Worm (Caenorhabditis elegans) whole organism, L4/young adult: ENCODE data around the gene cst-2.

Experiments
- dao-5 ChIP-seq: sonication (generic microtip); optimal IDR thresholded peaks from 2 replicates; lab custom pipeline; 2016; ENCODE audit warnings: missing genotype, missing genetic modification characterization, moderate library complexity, missing compliant biosample characterization
- him-1 ChIP-seq: sonication (generic microtip); optimal IDR thresholded peaks from 2 replicates; lab custom pipeline; 2016; ENCODE audit warnings: missing genotype, missing genetic modification reagents, missing genetic modification characterization, missing compliant biosample characterization

DNA sequence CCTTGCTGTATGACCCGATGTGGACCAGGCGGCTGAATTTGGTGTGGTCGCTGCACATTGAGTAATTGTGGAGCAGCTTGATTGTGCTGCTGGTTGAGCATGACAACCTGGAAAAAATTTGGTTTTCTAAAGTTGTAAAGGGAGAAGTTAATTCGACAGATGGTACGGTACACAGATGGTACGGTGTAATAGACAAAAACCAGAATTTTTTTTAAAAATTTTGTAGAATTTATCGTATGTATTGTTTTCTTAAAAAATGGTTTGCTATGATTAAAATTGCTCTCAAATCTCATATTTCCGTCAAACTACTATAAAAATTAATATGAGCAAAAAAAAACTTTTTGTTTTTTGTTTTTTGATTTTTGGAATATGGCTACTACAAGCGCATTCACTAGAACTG is 29.0 kb downstream of the cst-2 start, which contains the start of gene pqn-15:
- TF ChIP-seq him-1 (tag; lab: Kevin White, UChicago) (no peak), dao-5 (tag; lab: Kevin White, UChicago) (no peak)
